Worm (Caenorhabditis elegans) whole organism, young adult: ENCODE data around the gene Y69A2AR.47.

Experiments
- B0035.1 ChIP-seq: sonication (generic microtip); optimal IDR thresholded peaks from 2 replicates; lab custom pipeline; 2016; ENCODE audit warnings: missing genetic modification characterization, mild to moderate bottlenecking, missing compliant biosample characterization, missing genotype, missing genetic modification reagents
- C06A6.2 ChIP-seq: fragments of 200-800 bp; sonication (Bioruptor generic); conservative IDR thresholded peaks from 2 replicates; pipeline ENCODE4 v1.3.6; 2022; ENCODE audit warnings: missing genetic modification characterization, missing compliant biosample characterization
- F22D6.2 ChIP-seq: sonication (generic microtip); optimal IDR thresholded peaks from 2 replicates; lab custom pipeline; 2016; ENCODE audit warnings: mild to moderate bottlenecking, missing genetic modification characterization, missing compliant biosample characterization
- F23B12.7 ChIP-seq: sonication (generic microtip); optimal IDR thresholded peaks from 2 replicates; lab custom pipeline; 2017; ENCODE audit warnings: missing genetic modification characterization, mild to moderate bottlenecking, missing compliant biosample characterization, antibody characterized with exemption, moderate library complexity; ENCODE audit not compliant: insufficient read depth
- F49E8.2 ChIP-seq: sonication (generic microtip); optimal IDR thresholded peaks from 3 replicates; lab custom pipeline; 2017; ENCODE audit warnings: missing genetic modification characterization, mild to moderate bottlenecking, missing compliant biosample characterization, antibody characterized with exemption, moderate library complexity; ENCODE audit not compliant: insufficient read depth
- F52B5.7 ChIP-seq: sonication (generic microtip); optimal IDR thresholded peaks from 2 replicates; lab custom pipeline; 2016; ENCODE audit warnings: mild to moderate bottlenecking, missing genetic modification characterization, missing compliant biosample characterization
- F57C9.4 ChIP-seq: sonication (generic microtip); optimal IDR thresholded peaks from 2 replicates; lab custom pipeline; 2017; ENCODE audit warnings: mild to moderate bottlenecking, missing genetic modification characterization, missing compliant biosample characterization
- K12H6.12 ChIP-seq: fragments of 200-800 bp; sonication (Bioruptor generic); optimal IDR thresholded peaks from 2 replicates; lab custom pipeline; 2018; ENCODE audit warnings: mild to moderate bottlenecking, missing genetic modification characterization, missing compliant biosample characterization
- aptf-3 ChIP-seq: fragments of 200-800 bp; sonication (Bioruptor generic); IDR thresholded peaks from 2 replicates; pipeline ENCODE4 v1.3.6; 2022; ENCODE audit warnings: missing genetic modification characterization, missing compliant biosample characterization
- attf-3 ChIP-seq: fragments of 200-800 bp; sonication (Bioruptor generic); conservative IDR thresholded peaks from 2 replicates; pipeline ENCODE4 v1.3.6; 2022; ENCODE audit warnings: missing genetic modification reagents, missing genetic modification characterization, missing compliant biosample characterization
- bed-1 ChIP-seq: fragments of 200-800 bp; sonication (Bioruptor generic); IDR thresholded peaks from 2 replicates; pipeline ENCODE4 v1.3.6; 2022; ENCODE audit warnings: missing genetic modification reagents, missing genetic modification characterization, missing compliant biosample characterization
- cebp-2 ChIP-seq: fragments of 200-800 bp; sonication (Bioruptor generic); IDR thresholded peaks from 2 replicates; pipeline ENCODE4 v1.3.6; 2022; ENCODE audit warnings: missing genetic modification characterization, missing compliant biosample characterization
- ceh-100 ChIP-seq: fragments of 200-800 bp; sonication (Bioruptor generic); IDR thresholded peaks from 2 replicates; pipeline ENCODE4 v1.3.6; 2022; ENCODE audit warnings: missing genetic modification reagents, missing genetic modification characterization, missing compliant biosample characterization
- ceh-27 ChIP-seq: fragments of 200-800 bp; sonication (Bioruptor generic); optimal IDR thresholded peaks from 2 replicates; lab custom pipeline; 2018; ENCODE audit warnings: mild to moderate bottlenecking, missing genetic modification characterization, moderate library complexity, missing compliant biosample characterization
- ceh-40 ChIP-seq: fragments of 200-800 bp; sonication (Bioruptor generic); IDR thresholded peaks from 2 replicates; pipeline ENCODE4 v1.3.6; 2022; ENCODE audit warnings: missing genetic modification characterization, missing compliant biosample characterization
- ceh-58 ChIP-seq: fragments of 200-800 bp; sonication (Bioruptor generic); IDR thresholded peaks from 2 replicates; pipeline ENCODE4 v1.3.6; 2022; ENCODE audit warnings: missing genetic modification characterization, missing compliant biosample characterization
- dpff-1 ChIP-seq: sonication (generic microtip); optimal IDR thresholded peaks from 2 replicates; lab custom pipeline; 2017; ENCODE audit warnings: mild to moderate bottlenecking, missing genetic modification characterization, missing compliant biosample characterization
- efl-1 ChIP-seq: fragments of 150-350 bp; optimal IDR thresholded peaks from 2 replicates; lab custom pipeline; 2014; ENCODE audit warnings: missing biosample characterization, missing genetic modification reagents, missing genetic modification characterization
- egl-18 ChIP-seq: fragments of 200-800 bp; sonication (Bioruptor generic); IDR thresholded peaks from 2 replicates; pipeline ENCODE4 v1.3.6; 2022; ENCODE audit warnings: missing genetic modification reagents, missing genetic modification characterization, missing compliant biosample characterization
- egl-44 ChIP-seq: fragments of 200-800 bp; sonication (Bioruptor generic); IDR thresholded peaks from 2 replicates; pipeline ENCODE4 v1.3.6; 2022; ENCODE audit warnings: missing genetic modification reagents, missing genetic modification characterization, missing compliant biosample characterization
- ets-4 ChIP-seq: fragments of 200-800 bp; sonication (Bioruptor generic); optimal IDR thresholded peaks from 2 replicates; lab custom pipeline; 2018; ENCODE audit warnings: mild to moderate bottlenecking, missing genetic modification characterization, missing compliant biosample characterization
- fkh-3 ChIP-seq: sonication (generic microtip); optimal IDR thresholded peaks from 2 replicates; lab custom pipeline; 2016; ENCODE audit warnings: mild to moderate bottlenecking, missing genetic modification characterization, missing compliant biosample characterization
- gei-17 ChIP-seq: fragments of 200-800 bp; sonication (Bioruptor generic); optimal IDR thresholded peaks from 2 replicates; lab custom pipeline; 2018; ENCODE audit warnings: mild to moderate bottlenecking, missing genetic modification characterization, missing compliant biosample characterization
- him-1 ChIP-seq: sonication (generic microtip); optimal IDR thresholded peaks from 2 replicates; lab custom pipeline; 2016; ENCODE audit warnings: missing genotype, missing genetic modification reagents, missing genetic modification characterization, missing compliant biosample characterization
- hlh-12 ChIP-seq: sonication (generic microtip); optimal IDR thresholded peaks from 2 replicates; lab custom pipeline; 2016; ENCODE audit warnings: missing genetic modification characterization, missing compliant biosample characterization
- hmg-20 ChIP-seq: fragments of 200-800 bp; sonication (Bioruptor generic); IDR thresholded peaks from 2 replicates; pipeline ENCODE4 v1.3.6; 2022; ENCODE audit warnings: missing genetic modification reagents, missing genetic modification characterization, missing compliant biosample characterization
- hsf-1 ChIP-seq: fragments of 200-800 bp; sonication (Bioruptor generic); IDR thresholded peaks from 2 replicates; pipeline ENCODE4 v1.3.6; 2022; ENCODE audit warnings: missing genetic modification reagents, missing genetic modification characterization, missing compliant biosample characterization
- let-526 ChIP-seq: fragments of 200-800 bp; sonication (Bioruptor generic); IDR thresholded peaks from 2 replicates; pipeline ENCODE4 v1.3.6; 2022; ENCODE audit warnings: missing genetic modification reagents, missing genetic modification characterization, missing compliant biosample characterization
- lin-26 ChIP-seq: fragments of 200-800 bp; sonication (Bioruptor generic); IDR thresholded peaks from 2 replicates; pipeline ENCODE4 v1.3.6; 2022; ENCODE audit warnings: missing genetic modification reagents, missing genetic modification characterization, missing compliant biosample characterization
- madf-10 ChIP-seq: sonication (generic microtip); optimal IDR thresholded peaks from 2 replicates; lab custom pipeline; 2016; ENCODE audit warnings: mild to moderate bottlenecking, missing genetic modification characterization, missing compliant biosample characterization
- madf-3 ChIP-seq: fragments of 200-800 bp; sonication (Bioruptor generic); IDR thresholded peaks from 2 replicates; pipeline ENCODE4 v1.3.6; 2022; ENCODE audit warnings: missing genetic modification reagents, missing genetic modification characterization, missing compliant biosample characterization
- mel-28 ChIP-seq: sonication (generic microtip); optimal IDR thresholded peaks from 2 replicates; lab custom pipeline; 2016; ENCODE audit warnings: borderline replicate concordance, mild to moderate bottlenecking, missing genetic modification characterization, missing compliant biosample characterization
- mes-4 ChIP-seq: sonication (generic microtip); optimal IDR thresholded peaks from 2 replicates; lab custom pipeline; 2016; ENCODE audit warnings: missing genotype, missing genetic modification characterization, missing compliant biosample characterization
- nhr-80 ChIP-seq: sonication (generic microtip); optimal IDR thresholded peaks from 2 replicates; lab custom pipeline; 2016; ENCODE audit warnings: missing genetic modification characterization, missing compliant biosample characterization
- pbrm-1 ChIP-seq: fragments of 200-800 bp; sonication (Bioruptor generic); IDR thresholded peaks from 2 replicates; pipeline ENCODE4 v1.3.6; 2022; ENCODE audit warnings: missing genetic modification reagents, missing genetic modification characterization, missing compliant biosample characterization
- pha-4 ChIP-seq: fragments of 150-350 bp; sonication (generic microtip); optimal IDR thresholded peaks from 2 replicates; lab custom pipeline; 2014; ENCODE audit warnings: missing biosample characterization, missing genetic modification reagents, missing genetic modification characterization
- rec-8 ChIP-seq, 2 experiments: sonication (generic microtip); optimal IDR thresholded peaks; 2 replicates each; lab custom pipeline; 2016; ENCODE audit warnings: mild to moderate bottlenecking in 2 of 2, missing genetic modification characterization in 2 of 2, missing genetic modification reagents in 2 of 2, missing genotype in 2 of 2, missing biosample characterization in 1 of 2, missing compliant biosample characterization in 1 of 2, moderate library complexity in 1 of 2
- sdz-38 ChIP-seq: sonication (generic microtip); optimal IDR thresholded peaks from 2 replicates; lab custom pipeline; 2016; ENCODE audit warnings: missing genotype, missing genetic modification characterization, missing compliant biosample characterization
- snpc-1.3 ChIP-seq: sonication (generic microtip); optimal IDR thresholded peaks from 2 replicates; lab custom pipeline; 2017; ENCODE audit warnings: missing genetic modification characterization, mild to moderate bottlenecking, missing compliant biosample characterization, antibody characterized with exemption, moderate library complexity, missing genotype, missing genetic modification reagents; ENCODE audit not compliant: insufficient read depth
- snpc-4 ChIP-seq, 5 experiments: fragments of 150-350 bp in 1 of 5; sonication (generic microtip) in 4 of 5; optimal IDR thresholded peaks; 2 replicates each; lab custom pipeline; 2014 to 2018; ENCODE audit warnings: missing genetic modification characterization in 5 of 5, missing biosample characterization in 3 of 5, antibody characterized with exemption in 2 of 5, mild to moderate bottlenecking in 2 of 5, missing compliant biosample characterization in 2 of 5, missing genotype in 2 of 5, moderate library complexity in 2 of 5, missing genetic modification reagents in 1 of 5
- tbp1 ChIP-seq: fragments of 200-800 bp; sonication (Bioruptor generic); optimal IDR thresholded peaks from 2 replicates; lab custom pipeline; 2018; ENCODE audit warnings: mild to moderate bottlenecking, missing genetic modification characterization, missing compliant biosample characterization
- tlf-1 ChIP-seq: fragments of 200-800 bp; sonication (Bioruptor generic); optimal IDR thresholded peaks from 2 replicates; lab custom pipeline; 2018; ENCODE audit warnings: mild to moderate bottlenecking, missing genetic modification characterization, missing compliant biosample characterization
- unc-130 ChIP-seq: sonication (generic microtip); optimal IDR thresholded peaks from 2 replicates; lab custom pipeline; 2016; ENCODE audit warnings: missing genetic modification reagents, missing genetic modification characterization, missing compliant biosample characterization
- unc-62 ChIP-seq: fragments of 150-350 bp; optimal IDR thresholded peaks from 2 replicates; lab custom pipeline; 2014; ENCODE audit warnings: missing biosample characterization, missing genetic modification reagents, missing genetic modification characterization
- zim-3 ChIP-seq: sonication (generic microtip); optimal IDR thresholded peaks from 2 replicates; lab custom pipeline; 2017; ENCODE audit warnings: mild to moderate bottlenecking, missing genetic modification characterization, moderate library complexity, missing compliant biosample characterization
- ztf-22 ChIP-seq: fragments of 200-800 bp; sonication (Bioruptor generic); optimal IDR thresholded peaks from 2 replicates; lab custom pipeline; 2018; ENCODE audit warnings: mild to moderate bottlenecking, missing genetic modification characterization, moderate library complexity, missing compliant biosample characterization
- ztf-25 ChIP-seq: fragments of 200-800 bp; sonication (Bioruptor generic); IDR thresholded peaks from 2 replicates; pipeline ENCODE4 v1.3.6; 2022; ENCODE audit warnings: missing genetic modification reagents, missing genetic modification characterization, missing compliant biosample characterization
- ztf-26 ChIP-seq: sonication (generic microtip); optimal IDR thresholded peaks from 2 replicates; lab custom pipeline; 2017; ENCODE audit warnings: missing genetic modification characterization, missing compliant biosample characterization
- ztf-28 ChIP-seq: fragments of 200-800 bp; sonication (Bioruptor generic); IDR thresholded peaks from 2 replicates; pipeline ENCODE4 v1.3.6; 2022; ENCODE audit warnings: missing genetic modification reagents, missing genetic modification characterization, missing compliant biosample characterization

Y69A2AR.47 gene

ce11 chrIV:2602862-2603189 lies 5.3 kb downstream of the Y69A2AR.47 start (continued):
- TF ChIP-seq pha-4 (tag; lab: Kevin White, UChicago) (no peak), tbp1 (peak; percentile 47), ztf-28 (GFP tag; lab: Robert Waterston, UW) (no peak), nhr-80 (tag; lab: Kevin White, UChicago) (no peak), let-526 (GFP tag; lab: Robert Waterston, UW) (no peak; the same call in 1 of the 2 replicates), unc-62 (GFP tag; lab: Kevin White, UChicago) (no peak), F22D6.2 (tag; lab: Kevin White, UChicago) (no peak), F49E8.2 (tag; lab: Kevin White, UChicago) (no peak), zim-3 (no peak), gei-17 (GFP tag; lab: Kevin White, UChicago) (no peak), ztf-25 (GFP tag; lab: Robert Waterston, UW) (no peak), mel-28 (tag; lab: Kevin White, UChicago) (no peak), cebp-2 (GFP tag; lab: Robert Waterston, UW) (no peak), F57C9.4 (tag; lab: Kevin White, UChicago) (no peak), snpc-4 (GFP tag; optimal IDR thresholded peaks at IDR 0.05; lab: Kevin White, UChicago) (no peak), snpc-4 (tag; optimal IDR thresholded peaks at IDR 0.05; lab: Kevin White, UChicago) (no peak), hsf-1 (0 out of 2 replicates have a peak, but pooled peaks have one; percentile 23), mes-4 (tag; lab: Kevin White, UChicago) (no peak), bed-1 (no peak), ets-4 (GFP tag; lab: Kevin White, UChicago) (no peak), pbrm-1 (GFP tag; lab: Robert Waterston, UW) (peak; percentile 51; the same call in 1 of the 2 replicates), ztf-26 (tag; lab: Kevin White, UChicago) (no peak), attf-3 (GFP tag; lab: Robert Waterston, UW) (peak; percentile 49; the same call in 1 of the 2 replicates), ceh-100 (no peak), F23B12.7 (no peak), ceh-58 (GFP tag; lab: Robert Waterston, UW) (no peak), egl-18 (no peak), lin-26 (GFP tag; lab: Robert Waterston, UW) (no peak), dpff-1 (tag; lab: Kevin White, UChicago) (no peak), hmg-20 (GFP tag; lab: Robert Waterston, UW) (no peak), rec-8 (tag; optimal IDR thresholded peaks at IDR 0.05; lab: Kevin White, UChicago) (no peak), B0035.1 (tag; lab: Kevin White, UChicago) (no peak), hlh-12 (tag; lab: Kevin White, UChicago) (no peak), madf-3 (no peak), K12H6.12 (tag; lab: Kevin White, UChicago) (no peak), aptf-3 (GFP tag; lab: Robert Waterston, UW) (no peak), snpc-1.3 (tag; lab: Kevin White, UChicago) (no peak), F52B5.7 (tag; lab: Kevin White, UChicago) (no peak), tlf-1 (GFP tag; lab: Kevin White, UChicago) (no peak), ceh-27 (GFP tag; lab: Kevin White, UChicago) (no peak), efl-1 (GFP tag; lab: Kevin White, UChicago) (no peak), sdz-38 (tag; lab: Kevin White, UChicago) (no peak), ceh-40 (no peak), egl-44 (GFP tag; lab: Robert Waterston, UW) (0 out of 2 replicates have a peak, but pooled peaks have one; percentile 14), him-1 (tag; lab: Kevin White, UChicago) (no peak), unc-130 (no peak), ztf-22 (no peak), fkh-3 (tag; lab: Kevin White, UChicago) (no peak), madf-10 (tag; lab: Kevin White, UChicago) (no peak), C06A6.2 (GFP tag; lab: Robert Waterston, UW) (no peak)
